Fruit fly (Drosophila melanogaster) whole organism, embryonic: ENCODE data around the gene CG4660.

Experiments
- B-H1 ChIP-seq: fragments of 200-800 bp; sonication (Bioruptor generic); IDR thresholded peaks from 3 replicates; pipeline ENCODE4 v1.3.6; 2022; ENCODE audit warnings: missing biosample characterization, missing genetic modification characterization
- CG10274 ChIP-seq: fragments of 200-800 bp; sonication (Bioruptor generic); optimal IDR thresholded peaks from 3 replicates; lab custom pipeline; 2017; ENCODE audit warnings: missing biosample characterization, mild to moderate bottlenecking, missing genetic modification characterization
- CG10321 ChIP-seq: fragments of 200-800 bp; sonication (Bioruptor generic); IDR thresholded peaks from 2 replicates; pipeline ENCODE4 v1.3.6; 2022; ENCODE audit warnings: missing biosample characterization, missing genetic modification characterization
- CG10462 ChIP-seq: fragments of 200-800 bp; sonication (Bioruptor generic); optimal IDR thresholded peaks from 2 replicates; lab custom pipeline; 2016; ENCODE audit warnings: missing biosample characterization, missing genetic modification characterization
- CG10959 ChIP-seq: fragments of 200-800 bp; sonication (Bioruptor generic); IDR thresholded peaks from 2 replicates; pipeline ENCODE4 v1.3.6; 2022; ENCODE audit warnings: missing biosample characterization, missing genetic modification characterization
- CG11504 ChIP-seq: fragments of 200-800 bp; sonication (Bioruptor generic); optimal IDR thresholded peaks from 3 replicates; lab custom pipeline; 2019; ENCODE audit warnings: missing biosample characterization, mild to moderate bottlenecking, missing genetic modification characterization, moderate library complexity
- CG11560 ChIP-seq: fragments of 200-800 bp; sonication (Bioruptor generic); IDR thresholded peaks from 3 replicates; pipeline ENCODE4 v1.3.6; 2022; ENCODE audit warnings: missing biosample characterization, missing genetic modification characterization
- CG12299 ChIP-seq: fragments of 200-800 bp; sonication (Bioruptor generic); optimal IDR thresholded peaks from 2 replicates; lab custom pipeline; 2018; ENCODE audit warnings: missing biosample characterization, mild to moderate bottlenecking, missing genetic modification characterization
- CG15269 ChIP-seq: fragments of 200-800 bp; sonication (Bioruptor generic); optimal IDR thresholded peaks from 2 replicates; lab custom pipeline; 2018; ENCODE audit warnings: missing biosample characterization, mild to moderate bottlenecking, missing genetic modification characterization, moderate library complexity
- CG17361 ChIP-seq: fragments of 200-800 bp; sonication (Bioruptor generic); IDR thresholded peaks from 3 replicates; pipeline ENCODE4 v1.3.6; 2022; ENCODE audit warnings: missing biosample characterization, missing genetic modification characterization
- CG18764 ChIP-seq: fragments of 200-800 bp; sonication (Bioruptor generic); optimal IDR thresholded peaks from 3 replicates; lab custom pipeline; 2016; ENCODE audit warnings: missing biosample characterization, missing genetic modification characterization
- CG2889 ChIP-seq: fragments of 200-800 bp; sonication (Bioruptor generic); IDR thresholded peaks from 3 replicates; pipeline ENCODE4 v1.3.6; 2022; ENCODE audit warnings: missing biosample characterization, missing genetic modification characterization
- CG30020 ChIP-seq: fragments of 200-800 bp; optimal IDR thresholded peaks from 2 replicates; lab custom pipeline; 2019; ENCODE audit warnings: missing biosample characterization, mild to moderate bottlenecking, missing genetic modification characterization, moderate library complexity
- CG3726 ChIP-seq: fragments of 200-800 bp; sonication (Bioruptor generic); IDR thresholded peaks from 3 replicates; pipeline ENCODE4, ENCODE4 v1.3.6; 2022; ENCODE audit warnings: missing biosample characterization, missing genetic modification characterization
- CG3995 ChIP-seq: fragments of 200-800 bp; sonication (Bioruptor generic); optimal IDR thresholded peaks from 3 replicates; lab custom pipeline; 2016; ENCODE audit warnings: missing biosample characterization, missing genetic modification characterization
- CG4707 ChIP-seq: fragments of 200-800 bp; sonication (Bioruptor generic); optimal IDR thresholded peaks from 2 replicates; lab custom pipeline; 2018; ENCODE audit warnings: missing biosample characterization, mild to moderate bottlenecking, missing genetic modification characterization, moderate library complexity
- CG4730 ChIP-seq: fragments of 200-800 bp; sonication (Bioruptor generic); IDR thresholded peaks from 2 replicates; pipeline ENCODE4 v1.3.6; 2022; ENCODE audit warnings: missing biosample characterization, missing genetic modification characterization
- CG6683 ChIP-seq: fragments of 200-800 bp; sonication (Bioruptor generic); optimal IDR thresholded peaks from 2 replicates; lab custom pipeline; 2017; ENCODE audit warnings: missing biosample characterization, mild to moderate bottlenecking, missing genetic modification characterization, missing genetic modification reagents
- CG6765 ChIP-seq: fragments of 200-800 bp; sonication (Bioruptor generic); optimal IDR thresholded peaks from 3 replicates; lab custom pipeline; 2017; ENCODE audit warnings: missing biosample characterization, mild to moderate bottlenecking, missing genetic modification characterization
- CoRest ChIP-seq: fragments of 200-800 bp; sonication (Bioruptor generic); optimal IDR thresholded peaks from 3 replicates; lab custom pipeline; 2018; ENCODE audit warnings: missing biosample characterization, mild to moderate bottlenecking, missing genetic modification characterization, moderate library complexity
- Dad ChIP-seq: fragments of 200-800 bp; sonication (Bioruptor generic); optimal IDR thresholded peaks from 3 replicates; lab custom pipeline; 2016; ENCODE audit warnings: missing biosample characterization, missing genetic modification characterization
- Dek ChIP-seq: fragments of 200-800 bp; sonication (Bioruptor generic); optimal IDR thresholded peaks from 3 replicates; lab custom pipeline; 2019; ENCODE audit warnings: missing biosample characterization, mild to moderate bottlenecking, missing genetic modification characterization, moderate library complexity
- Fer3 ChIP-seq: fragments of 200-800 bp; sonication (Bioruptor generic); optimal IDR thresholded peaks from 2 replicates; lab custom pipeline; 2018; ENCODE audit warnings: missing biosample characterization, mild to moderate bottlenecking, missing genetic modification characterization, moderate library complexity
- HLH3B ChIP-seq: fragments of 200-800 bp; sonication (Bioruptor generic); IDR thresholded peaks from 2 replicates; pipeline ENCODE4 v1.3.6; 2022; ENCODE audit warnings: missing biosample characterization, missing genetic modification characterization
- MTF-1 ChIP-seq: fragments of 200-800 bp; sonication (Bioruptor generic); optimal IDR thresholded peaks from 2 replicates; lab custom pipeline; 2018; ENCODE audit warnings: missing biosample characterization, mild to moderate bottlenecking, missing genetic modification characterization, borderline replicate concordance
- Med ChIP-seq: fragments of 200-800 bp; sonication (Bioruptor generic); peaks from one replicate; lab custom pipeline; 2016; ENCODE audit warnings: missing biosample characterization, missing genetic modification characterization, mild to moderate bottlenecking, inconsistent platforms, moderate library complexity
- Meics ChIP-seq: fragments of 200-800 bp; sonication (Bioruptor generic); optimal IDR thresholded peaks from 2 replicates; lab custom pipeline; 2017; ENCODE audit warnings: missing biosample characterization, mild to moderate bottlenecking, missing genetic modification characterization
- NfI ChIP-seq: fragments of 200-800 bp; sonication (Bioruptor generic); optimal IDR thresholded peaks from 3 replicates; lab custom pipeline; 2018; ENCODE audit warnings: missing biosample characterization, mild to moderate bottlenecking, missing genetic modification characterization, moderate library complexity
- Poxn ChIP-seq: fragments of 200-800 bp; sonication (Bioruptor generic); IDR thresholded peaks from 2 replicates; pipeline ENCODE4 v1.3.6; 2022; ENCODE audit warnings: missing biosample characterization, missing genetic modification characterization
- Rx ChIP-seq: fragments of 200-800 bp; sonication (Bioruptor generic); IDR thresholded peaks from 2 replicates; pipeline ENCODE4 v1.3.6; 2022; ENCODE audit warnings: missing biosample characterization, missing genetic modification characterization
- Sin3A ChIP-seq: fragments of >200 bp; optimal IDR thresholded peaks from 2 replicates; lab custom pipeline; 2018
- ara ChIP-seq: fragments of 200-800 bp; sonication (Bioruptor generic); IDR thresholded peaks from 2 replicates; pipeline ENCODE4 v1.3.6; 2022; ENCODE audit warnings: missing biosample characterization, missing genetic modification characterization
- br ChIP-seq: fragments of >200 bp; optimal IDR thresholded peaks from 2 replicates; lab custom pipeline; 2017
- btn ChIP-seq: fragments of 200-800 bp; sonication (Bioruptor generic); optimal IDR thresholded peaks from 2 replicates; lab custom pipeline; 2016; ENCODE audit warnings: missing biosample characterization, missing genetic modification characterization
- cato ChIP-seq: fragments of 200-800 bp; sonication (Bioruptor generic); optimal IDR thresholded peaks from 2 replicates; lab custom pipeline; 2016; ENCODE audit warnings: missing biosample characterization, missing genetic modification characterization, borderline replicate concordance
- gro ChIP-seq: fragments of 200-800 bp; sonication (Bioruptor generic); optimal IDR thresholded peaks from 2 replicates; lab custom pipeline; 2016; ENCODE audit warnings: missing biosample characterization, missing genetic modification characterization
- h ChIP-seq: fragments of >200 bp; optimal IDR thresholded peaks from 2 replicates; lab custom pipeline; 2017
- lilli ChIP-seq: fragments of 200-800 bp; sonication (Bioruptor generic); optimal IDR thresholded peaks from 3 replicates; lab custom pipeline; 2016; ENCODE audit warnings: missing biosample characterization, missing genetic modification characterization
- nerfin-1 ChIP-seq: fragments of 200-800 bp; sonication (Bioruptor generic); optimal IDR thresholded peaks from 3 replicates; lab custom pipeline; 2019; ENCODE audit warnings: missing biosample characterization, mild to moderate bottlenecking, missing genetic modification characterization, moderate library complexity
- odd ChIP-seq: fragments of 200-800 bp; sonication (Bioruptor generic); optimal IDR thresholded peaks from 2 replicates; lab custom pipeline; 2017; ENCODE audit warnings: missing biosample characterization, mild to moderate bottlenecking, missing genetic modification characterization
- pan ChIP-seq, 4 experiments: fragments of >200 bp in 3 of 4; fragments of 200-800 bp in 1 of 4; sonication (Bioruptor generic) in 1 of 4; optimal IDR thresholded peaks in 3 of 4; IDR thresholded peaks in 1 of 4; 2 replicates each; pipeline versions ENCODE4 v1.3.6 to Lab custom; 2017 to 2022; ENCODE audit warnings: missing biosample characterization in 2 of 4, missing genetic modification characterization in 2 of 4, mixed read lengths in 1 of 4
- prd ChIP-seq, 3 experiments: fragments of >200 bp in 2 of 3; fragments of 200-800 bp in 1 of 3; sonication (Bioruptor generic) in 1 of 3; optimal IDR thresholded peaks in 2 of 3; IDR thresholded peaks in 1 of 3; 2 replicates in 2 of 3; 3 replicates in 1 of 3; pipeline versions ENCODE4 v1.3.6 to Lab custom; 2017 to 2022; ENCODE audit warnings: missing biosample characterization in 1 of 3, missing genetic modification characterization in 1 of 3
- pzg ChIP-seq: fragments of 200-800 bp; sonication (Bioruptor generic); optimal IDR thresholded peaks from 3 replicates; lab custom pipeline; 2018; ENCODE audit warnings: missing biosample characterization, mild to moderate bottlenecking, missing genetic modification characterization, moderate library complexity
- sc ChIP-seq, 3 experiments: fragments of >200 bp in 2 of 3; fragments of 200-800 bp in 1 of 3; sonication (Bioruptor generic) in 1 of 3; optimal IDR thresholded peaks; 2 replicates in 2 of 3; 3 replicates in 1 of 3; lab custom pipeline; 2017; ENCODE audit warnings: mild to moderate bottlenecking in 1 of 3, missing biosample characterization in 1 of 3, missing genetic modification characterization in 1 of 3, missing genetic modification reagents in 1 of 3
- seq ChIP-seq: fragments of 200-800 bp; sonication (Bioruptor generic); IDR thresholded peaks from 2 replicates; pipeline ENCODE4 v1.3.6; 2022; ENCODE audit warnings: missing biosample characterization, missing genetic modification characterization
- sob ChIP-seq: fragments of 200-800 bp; sonication (Bioruptor generic); IDR thresholded peaks from 2 replicates; pipeline ENCODE4 v1.3.6; 2022; ENCODE audit warnings: missing biosample characterization, missing genetic modification characterization
- sr ChIP-seq: fragments of 200-800 bp; sonication (Bioruptor generic); IDR thresholded peaks from 3 replicates; pipeline ENCODE4 v1.3.6; 2022; ENCODE audit warnings: missing biosample characterization, missing genetic modification characterization
- vvl ChIP-seq: fragments of 200-800 bp; sonication (Bioruptor generic); IDR thresholded peaks from 2 replicates; pipeline ENCODE4 v1.3.6; 2022; ENCODE audit warnings: missing biosample characterization, missing genetic modification characterization
- zen ChIP-seq: fragments of 200-800 bp; sonication (Bioruptor generic); optimal IDR thresholded peaks from 3 replicates; lab custom pipeline; 2018; ENCODE audit warnings: missing biosample characterization, mild to moderate bottlenecking, missing genetic modification characterization, moderate library complexity
- zfh2 ChIP-seq: fragments of 200-800 bp; sonication (Bioruptor generic); optimal IDR thresholded peaks from 2 replicates; lab custom pipeline; 2016; ENCODE audit warnings: missing biosample characterization, missing genetic modification characterization

Gene CG4660

DNA sequence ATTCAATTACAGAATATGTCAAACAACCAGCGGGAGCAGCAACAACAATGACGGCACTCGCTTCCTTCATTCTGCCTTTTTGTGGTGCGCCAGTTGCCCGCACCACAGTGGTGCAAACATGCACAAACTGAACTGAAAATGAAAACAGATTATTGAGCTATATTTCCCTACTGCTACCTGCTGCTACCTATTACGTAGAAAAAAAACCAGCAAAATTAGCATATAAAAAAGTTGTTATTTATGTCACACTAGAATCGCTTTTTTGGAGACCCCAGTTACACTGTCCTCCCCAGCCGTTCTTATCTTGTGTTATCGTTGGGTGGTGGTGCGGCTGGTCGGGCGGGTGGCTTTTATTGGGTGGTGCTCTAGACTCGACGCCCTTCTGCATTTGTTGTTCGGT lies 16.4 kb upstream of the CG4660 start (continued):
- peak; percentile 76 for TF ChIP-seq Fer3 (tag; lab: Kevin White, UChicago)
- no peak for TF ChIP-seq CG30020 (tag; lab: Kevin White, UChicago)
- TF ChIP-seq MTF-1 (GFP tag; lab: Kevin White, UChicago), result peak; percentile 38
- peak; percentile 86 for TF ChIP-seq CG11504
- TF ChIP-seq CG15269 (tag; lab: Kevin White, UChicago), result peak; percentile 78
- TF ChIP-seq NfI (GFP tag; lab: Kevin White, UChicago), result peak; percentile 72
- TF ChIP-seq pan (optimal IDR thresholded peaks at IDR 0.05; lab: Kevin White, UChicago), result no peak
- peak in 1 of 2 experiments; percentile 95 for TF ChIP-seq pan (GFP tag; optimal IDR thresholded peaks at IDR 0.05 in 1 of 2, IDR thresholded peaks at IDR 0.05 in 1 of 2)
- peak; percentile 60; the same call in 1 of the 3 replicates for TF ChIP-seq CG3726 (GFP tag; lab: Robert Waterston, UW)
- TF ChIP-seq sc (optimal IDR thresholded peaks at IDR 0.05; lab: Kevin White, UChicago), result no peak
- peak; percentile 65 for TF ChIP-seq sc (GFP tag; optimal IDR thresholded peaks at IDR 0.05; lab: Kevin White, UChicago)
- TF ChIP-seq btn (GFP tag; lab: Kevin White, UChicago), result peak; percentile 77
- TF ChIP-seq Poxn, result peak; percentile 56; the same call in 1 of the 2 replicates
- peak; percentile 97 for TF ChIP-seq Med (GFP tag; lab: Kevin White, UChicago)
- peak; percentile 65 for TF ChIP-seq CG10274 (GFP tag; lab: Kevin White, UChicago)
- no peak for TF ChIP-seq CG3995 (GFP tag; lab: Kevin White, UChicago)
- TF ChIP-seq CG17361 (GFP tag; lab: Robert Waterston, UW), result peak; percentile 83
- peak; percentile 63 for TF ChIP-seq CoRest
- peak; percentile 76; the same call in 2 of the 3 replicates for TF ChIP-seq sr (GFP tag; lab: Robert Waterston, UW)
- peak; percentile 86 for TF ChIP-seq sob (GFP tag; lab: Robert Waterston, UW)
- peak; percentile 87 for TF ChIP-seq CG2889 (GFP tag; lab: Robert Waterston, UW)
- no peak for TF ChIP-seq Sin3A (lab: Kevin White, UChicago)
- TF ChIP-seq Meics (GFP tag; lab: Kevin White, UChicago), result peak; percentile 83
- TF ChIP-seq HLH3B (GFP tag; lab: Robert Waterston, UW), result peak; percentile 93
- no peak for TF ChIP-seq h (lab: Kevin White, UChicago)
- TF ChIP-seq cato (GFP tag; lab: Kevin White, UChicago), result peak; percentile 64
- TF ChIP-seq CG11560 (tag; lab: Robert Waterston, UW), result peak; percentile 67; the same call in 2 of the 3 replicates
- peak; percentile 72 for TF ChIP-seq CG18764
- peak; percentile 88 for TF ChIP-seq lilli (GFP tag; lab: Kevin White, UChicago)
- peak; percentile 64 for TF ChIP-seq CG6683 (GFP tag; lab: Kevin White, UChicago)
- TF ChIP-seq odd (GFP tag; lab: Kevin White, UChicago), result peak; percentile 49
- TF ChIP-seq pzg (GFP tag; lab: Kevin White, UChicago), result no peak
- peak; percentile 71 for TF ChIP-seq CG10959 (GFP tag; lab: Robert Waterston, UW)
- TF ChIP-seq CG4707, result peak; percentile 15
- TF ChIP-seq prd (optimal IDR thresholded peaks at IDR 0.05; lab: Kevin White, UChicago), result no peak
- peak; percentile 93 for TF ChIP-seq prd (GFP tag; IDR thresholded peaks at IDR 0.05; lab: Robert Waterston, UW)
- peak; percentile 96 for TF ChIP-seq vvl
- peak; percentile 47 for TF ChIP-seq CG10462 (GFP tag; lab: Kevin White, UChicago)
- peak; percentile 3 for TF ChIP-seq CG6765 (GFP tag; lab: Kevin White, UChicago)
- TF ChIP-seq nerfin-1 (tag; lab: Kevin White, UChicago), result peak; percentile 51
- TF ChIP-seq Rx (GFP tag; lab: Robert Waterston, UW), result peak; percentile 84
- TF ChIP-seq zen (tag; lab: Kevin White, UChicago), result peak; percentile 62
- peak; percentile 70 for TF ChIP-seq Dad (GFP tag; lab: Kevin White, UChicago)
- TF ChIP-seq Dek (tag; lab: Kevin White, UChicago), result peak; percentile 46
- peak; percentile 73 for TF ChIP-seq gro (GFP tag; lab: Kevin White, UChicago)
- TF ChIP-seq br (lab: Kevin White, UChicago), result no peak
- peak; percentile 59 for TF ChIP-seq zfh2 (GFP tag; lab: Kevin White, UChicago)
- TF ChIP-seq CG10321, result peak; percentile 31; the same call in 1 of the 2 replicates
- peak; percentile 87 for TF ChIP-seq B-H1 (GFP tag; lab: Robert Waterston, UW)
- peak; percentile 38 for TF ChIP-seq CG12299 (tag; lab: Kevin White, UChicago)
- peak; percentile 66 for TF ChIP-seq seq (GFP tag; lab: Robert Waterston, UW)
- TF ChIP-seq ara (GFP tag; lab: Robert Waterston, UW), result peak; percentile 91
- peak; percentile 85 for TF ChIP-seq CG4730 (GFP tag; lab: Robert Waterston, UW)
